Worm (Caenorhabditis elegans) whole organism, L2 larva: ENCODE results near the gene smc-6.

Experiments
- C34F6.9 ChIP-seq: fragments of 150-350 bp; optimal IDR thresholded peaks from 2 replicates; lab custom pipeline; 2014; ENCODE audit warnings: missing biosample characterization, missing genetic modification characterization
- Y55F3AM.14 ChIP-seq: fragments of 200-800 bp; sonication (Bioruptor generic); optimal IDR thresholded peaks from 2 replicates; lab custom pipeline; 2018; ENCODE audit warnings: mild to moderate bottlenecking, missing genetic modification characterization, missing compliant biosample characterization
- ZK546.5 ChIP-seq: sonication (generic microtip); optimal IDR thresholded peaks from 2 replicates; lab custom pipeline; 2017; ENCODE audit warnings: missing biosample characterization, missing genetic modification characterization
- blmp-1 ChIP-seq: sonication (generic microtip); optimal IDR thresholded peaks from 2 replicates; lab custom pipeline; 2017; ENCODE audit warnings: missing genetic modification characterization, mild to moderate bottlenecking, missing compliant biosample characterization, antibody characterized with exemption, moderate library complexity; ENCODE audit not compliant: insufficient read depth
- ceh-16 ChIP-seq: fragments of 150-350 bp; optimal IDR thresholded peaks from 2 replicates; lab custom pipeline; 2014; ENCODE audit warnings: missing biosample characterization, missing genetic modification characterization
- ceh-82 ChIP-seq: fragments of 150-350 bp; optimal IDR thresholded peaks from 2 replicates; lab custom pipeline; 2014; ENCODE audit warnings: missing biosample characterization, missing genetic modification characterization
- crh-2 ChIP-seq: sonication (generic microtip); optimal IDR thresholded peaks from 2 replicates; lab custom pipeline; 2017; ENCODE audit warnings: missing biosample characterization, missing genetic modification characterization
- egl-27 ChIP-seq: sonication (generic microtip); optimal IDR thresholded peaks from 3 replicates; lab custom pipeline; 2017; ENCODE audit warnings: missing biosample characterization, missing genetic modification reagents, missing genetic modification characterization
- elt-1 ChIP-seq: fragments of 150-350 bp; optimal IDR thresholded peaks from 2 replicates; lab custom pipeline; 2014; ENCODE audit warnings: missing biosample characterization, missing genetic modification characterization
- elt-3 ChIP-seq: sonication (generic microtip); optimal IDR thresholded peaks from 2 replicates; lab custom pipeline; 2017; ENCODE audit warnings: missing biosample characterization, missing genetic modification characterization
- fos-1 ChIP-seq: fragments of 150-350 bp; optimal IDR thresholded peaks from 2 replicates; lab custom pipeline; 2014; ENCODE audit warnings: missing biosample characterization, missing genetic modification characterization
- gmeb-1 ChIP-seq: fragments of 150-350 bp; optimal IDR thresholded peaks from 2 replicates; lab custom pipeline; 2014; ENCODE audit warnings: missing biosample characterization, missing genetic modification characterization
- lin-13 ChIP-seq: fragments of 150-350 bp; optimal IDR thresholded peaks from 2 replicates; lab custom pipeline; 2014; ENCODE audit warnings: missing biosample characterization, missing genetic modification reagents, missing genetic modification characterization
- lin-39 ChIP-seq: fragments of 150-350 bp; optimal IDR thresholded peaks from 2 replicates; lab custom pipeline; 2014; ENCODE audit warnings: missing biosample characterization, missing genetic modification reagents, missing genetic modification characterization
- mab-5 ChIP-seq: fragments of 150-350 bp; optimal IDR thresholded peaks from 2 replicates; lab custom pipeline; 2014; ENCODE audit warnings: missing biosample characterization, missing genetic modification characterization
- mbf-1 ChIP-seq: sonication (generic microtip); optimal IDR thresholded peaks from 2 replicates; lab custom pipeline; 2017; ENCODE audit warnings: missing biosample characterization, missing genetic modification characterization
- nhr-10 ChIP-seq: sonication (generic microtip); optimal IDR thresholded peaks from 2 replicates; lab custom pipeline; 2017; ENCODE audit warnings: missing biosample characterization, missing genetic modification characterization
- nhr-12 ChIP-seq: fragments of 150-350 bp; optimal IDR thresholded peaks from 2 replicates; lab custom pipeline; 2014; ENCODE audit warnings: missing biosample characterization, missing genetic modification characterization
- nhr-129 ChIP-seq: fragments of 150-350 bp; optimal IDR thresholded peaks from 2 replicates; lab custom pipeline; 2014; ENCODE audit warnings: missing biosample characterization, missing genetic modification characterization
- nhr-21 ChIP-seq: fragments of 150-350 bp; optimal IDR thresholded peaks from 2 replicates; lab custom pipeline; 2014; ENCODE audit warnings: missing biosample characterization, missing genetic modification characterization
- nhr-23 ChIP-seq: fragments of 150-350 bp; optimal IDR thresholded peaks from 2 replicates; lab custom pipeline; 2014; ENCODE audit warnings: missing biosample characterization, missing genetic modification reagents, missing genetic modification characterization
- nhr-237 ChIP-seq: fragments of 150-350 bp; optimal IDR thresholded peaks from 2 replicates; lab custom pipeline; 2014; ENCODE audit warnings: missing biosample characterization, missing genetic modification characterization
- nhr-25 ChIP-seq: fragments of 150-350 bp; sonication (generic microtip); optimal IDR thresholded peaks from 3 replicates; lab custom pipeline; 2014; ENCODE audit warnings: missing biosample characterization, missing genetic modification characterization
- nhr-6 ChIP-seq: fragments of 150-350 bp; optimal IDR thresholded peaks from 2 replicates; lab custom pipeline; 2014; ENCODE audit warnings: missing biosample characterization, missing genetic modification characterization
- nhr-77 ChIP-seq: fragments of 150-350 bp; optimal IDR thresholded peaks from 2 replicates; lab custom pipeline; 2014; ENCODE audit warnings: missing biosample characterization, missing genetic modification characterization
- peb-1 ChIP-seq: fragments of 150-350 bp; optimal IDR thresholded peaks from 2 replicates; lab custom pipeline; 2014; ENCODE audit warnings: missing biosample characterization, missing genetic modification characterization
- sem-4 ChIP-seq: fragments of 150-350 bp; optimal IDR thresholded peaks from 2 replicates; lab custom pipeline; 2014; ENCODE audit warnings: missing biosample characterization, missing genetic modification reagents, missing genetic modification characterization
- sma-9 ChIP-seq, 2 experiments: fragments of 150-350 bp in 1 of 2; sonication (generic microtip) in 1 of 2; optimal IDR thresholded peaks; 2 replicates each; lab custom pipeline; 2014 to 2016; ENCODE audit warnings: missing genetic modification characterization in 2 of 2, mild to moderate bottlenecking in 1 of 2, missing biosample characterization in 1 of 2, missing compliant biosample characterization in 1 of 2, missing genetic modification reagents in 1 of 2, moderate library complexity in 1 of 2
- unc-55 ChIP-seq: fragments of 150-350 bp; sonication (generic microtip); optimal IDR thresholded peaks from 3 replicates; lab custom pipeline; 2014; ENCODE audit warnings: missing biosample characterization, missing genetic modification reagents, missing genetic modification characterization
- zag-1 ChIP-seq: fragments of 150-350 bp; optimal IDR thresholded peaks from 2 replicates; lab custom pipeline; 2014; ENCODE audit warnings: missing biosample characterization, missing genetic modification characterization
- ztf-4 ChIP-seq: fragments of 150-350 bp; optimal IDR thresholded peaks from 2 replicates; lab custom pipeline; 2014; ENCODE audit warnings: missing biosample characterization, missing genetic modification characterization

Gene smc-6

DNA sequence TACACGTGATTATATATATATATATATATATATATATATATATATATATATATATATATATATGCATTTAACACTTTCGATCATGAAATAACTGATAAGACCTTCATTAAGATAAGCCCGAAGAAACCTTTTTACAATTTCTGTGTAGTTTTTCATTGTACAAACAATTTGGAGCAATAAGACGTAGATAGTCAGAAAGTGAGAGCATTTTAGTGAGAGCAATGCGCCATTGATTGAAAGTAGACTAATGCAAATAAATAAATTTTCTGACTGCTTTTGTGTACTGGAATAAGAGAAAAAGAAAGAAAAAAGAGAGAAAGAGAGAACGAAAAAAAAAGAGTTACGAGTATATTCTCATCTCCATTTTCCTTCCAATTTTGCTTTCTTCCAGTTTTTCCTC, 26.1 kb downstream of the smc-6 start:
- TF ChIP-seq nhr-6 (tag; lab: Kevin White, UChicago): no peak
- no peak for TF ChIP-seq mbf-1 (tag; lab: Kevin White, UChicago)
- peak; percentile 12 for TF ChIP-seq sma-9 (GFP tag; optimal IDR thresholded peaks at IDR 0.05; lab: Kevin White, UChicago)
- no peak for TF ChIP-seq sma-9 (tag; optimal IDR thresholded peaks at IDR 0.05; lab: Kevin White, UChicago)
- no peak for TF ChIP-seq gmeb-1
- TF ChIP-seq nhr-77 (tag; lab: Kevin White, UChicago): no peak
- peak; percentile 3 for TF ChIP-seq crh-2
- no peak for TF ChIP-seq nhr-12
- TF ChIP-seq nhr-237 (tag; lab: Kevin White, UChicago): no peak
- peak; percentile 68 for TF ChIP-seq unc-55 (GFP tag; lab: Kevin White, UChicago)
- TF ChIP-seq zag-1 (tag; lab: Kevin White, UChicago): no peak
- TF ChIP-seq elt-1 (tag; lab: Kevin White, UChicago): no peak
- TF ChIP-seq fos-1 (tag; lab: Kevin White, UChicago): peak; percentile 63
- TF ChIP-seq blmp-1 (tag; lab: Kevin White, UChicago): no peak
- TF ChIP-seq sem-4 (tag; lab: Kevin White, UChicago): no peak
- TF ChIP-seq C34F6.9 (tag; lab: Kevin White, UChicago): no peak
- no peak for TF ChIP-seq ceh-82 (tag; lab: Kevin White, UChicago)
- TF ChIP-seq peb-1 (tag; lab: Kevin White, UChicago): no peak
- TF ChIP-seq ZK546.5: no peak
- no peak for TF ChIP-seq mab-5 (tag; lab: Kevin White, UChicago)

DNA sequence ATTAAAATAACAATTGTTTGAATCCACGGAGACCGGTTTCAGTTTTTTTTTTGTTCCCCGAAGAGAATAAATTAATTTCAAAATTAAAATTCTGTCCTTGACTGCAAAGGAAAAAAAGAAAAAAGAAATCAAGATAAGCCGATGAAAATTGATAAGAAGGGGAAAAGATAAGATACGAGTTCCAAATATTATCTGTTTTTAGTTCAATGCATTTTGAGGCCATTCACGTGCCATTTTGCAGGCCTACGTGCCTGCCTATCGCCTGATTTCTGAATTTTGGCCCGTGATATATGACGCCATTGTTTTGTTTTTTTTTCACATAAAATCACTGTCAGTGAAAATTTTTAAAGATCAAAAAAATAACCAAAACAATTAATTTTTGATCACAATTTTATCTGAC, 32.9 kb downstream of the smc-6 start:
- TF ChIP-seq nhr-6 (tag; lab: Kevin White, UChicago): no peak
- TF ChIP-seq crh-2: peak; percentile 46
- peak; percentile 25 for TF ChIP-seq gmeb-1
- peak; percentile 57 for TF ChIP-seq sma-9 (GFP tag; optimal IDR thresholded peaks at IDR 0.05; lab: Kevin White, UChicago)
- TF ChIP-seq sma-9 (tag; optimal IDR thresholded peaks at IDR 0.05; lab: Kevin White, UChicago): no peak
- TF ChIP-seq Y55F3AM.14 (GFP tag; lab: Kevin White, UChicago): no peak
- peak; percentile 71 for TF ChIP-seq fos-1 (tag; lab: Kevin White, UChicago)

DNA sequence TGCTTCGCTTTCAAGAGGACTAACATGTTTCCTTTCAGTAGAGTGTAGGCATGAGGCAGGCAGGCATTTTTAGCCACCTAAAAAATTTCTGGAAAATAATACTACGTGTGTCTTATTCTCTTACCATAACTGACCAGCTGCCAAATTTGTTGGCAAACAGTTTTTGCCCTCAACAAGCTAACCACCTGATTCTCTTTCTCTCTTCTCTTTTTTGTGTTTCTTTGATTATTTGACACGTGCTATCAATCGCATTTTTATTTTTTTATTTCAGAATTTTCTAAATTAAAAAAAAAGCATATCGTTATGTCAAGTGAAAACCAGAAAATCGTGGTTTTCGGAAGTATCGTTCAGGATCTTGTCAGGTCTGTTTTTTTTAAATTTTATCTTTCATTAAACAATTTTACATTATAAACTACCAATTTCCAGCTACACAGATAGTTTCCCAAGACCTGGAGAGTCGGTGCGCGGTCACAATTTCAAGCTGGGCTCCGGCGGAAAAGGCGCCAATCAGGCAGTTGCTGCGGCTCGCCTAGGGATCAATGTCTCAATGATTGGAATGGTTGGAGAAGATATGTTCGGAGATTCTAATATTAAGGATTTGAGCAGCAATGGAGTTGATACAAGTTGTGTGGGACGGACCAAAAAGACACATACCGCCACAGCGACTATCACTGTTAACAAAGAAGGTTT, 33.7 kb downstream of the smc-6 start, which contains the start of gene F07A11.5:
Gene F07A11.5 (plus strand): TSS at position 267 of the 690 bp plus-strand sequence.
- no peak for TF ChIP-seq gmeb-1
- TF ChIP-seq peb-1 (tag; lab: Kevin White, UChicago): no peak
- TF ChIP-seq lin-39 (tag; lab: Kevin White, UChicago): no peak

DNA sequence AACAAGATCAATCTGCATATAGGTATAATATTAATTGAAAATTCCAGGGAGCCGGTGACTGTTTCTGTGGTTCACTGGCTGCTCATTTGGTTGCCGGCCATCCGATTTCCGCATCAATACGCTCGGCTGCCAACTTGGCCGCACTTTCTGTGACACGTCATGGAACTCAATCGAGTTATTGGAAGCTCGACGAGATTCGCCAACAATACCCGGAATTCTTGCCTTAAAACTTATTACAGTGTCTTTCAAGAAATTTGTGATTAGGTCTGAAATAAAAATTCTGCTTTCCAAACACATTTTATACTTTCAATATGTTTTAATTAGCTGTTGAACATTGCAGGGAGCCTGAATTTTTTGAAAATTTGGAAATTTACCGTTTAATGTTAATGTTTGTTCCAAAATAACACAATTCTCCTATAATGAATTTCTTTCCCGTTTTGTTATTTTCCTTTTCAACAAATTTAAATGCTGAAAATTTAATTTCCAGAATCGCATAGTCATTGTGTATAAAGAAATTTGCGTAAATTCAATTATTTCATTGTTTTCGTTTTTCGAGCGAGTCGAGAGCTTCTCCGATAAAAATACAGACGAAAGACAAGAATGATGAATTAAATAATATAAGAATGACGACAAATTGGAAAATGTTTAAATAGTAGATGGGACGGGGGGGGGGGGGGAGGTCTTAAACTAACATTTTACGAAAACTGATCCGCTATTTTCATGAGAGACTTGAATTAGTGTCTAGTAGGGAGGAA, 35.8 kb downstream of the smc-6 start:
- TF ChIP-seq Y55F3AM.14 (GFP tag; lab: Kevin White, UChicago): peak; percentile 32
- TF ChIP-seq lin-13 (GFP tag; lab: Kevin White, UChicago): no peak
- TF ChIP-seq fos-1 (tag; lab: Kevin White, UChicago): peak; percentile 0
- TF ChIP-seq nhr-25 (tag; lab: Kevin White, UChicago): peak; percentile 34
- peak; percentile 24 for TF ChIP-seq nhr-21 (tag; lab: Kevin White, UChicago)

DNA sequence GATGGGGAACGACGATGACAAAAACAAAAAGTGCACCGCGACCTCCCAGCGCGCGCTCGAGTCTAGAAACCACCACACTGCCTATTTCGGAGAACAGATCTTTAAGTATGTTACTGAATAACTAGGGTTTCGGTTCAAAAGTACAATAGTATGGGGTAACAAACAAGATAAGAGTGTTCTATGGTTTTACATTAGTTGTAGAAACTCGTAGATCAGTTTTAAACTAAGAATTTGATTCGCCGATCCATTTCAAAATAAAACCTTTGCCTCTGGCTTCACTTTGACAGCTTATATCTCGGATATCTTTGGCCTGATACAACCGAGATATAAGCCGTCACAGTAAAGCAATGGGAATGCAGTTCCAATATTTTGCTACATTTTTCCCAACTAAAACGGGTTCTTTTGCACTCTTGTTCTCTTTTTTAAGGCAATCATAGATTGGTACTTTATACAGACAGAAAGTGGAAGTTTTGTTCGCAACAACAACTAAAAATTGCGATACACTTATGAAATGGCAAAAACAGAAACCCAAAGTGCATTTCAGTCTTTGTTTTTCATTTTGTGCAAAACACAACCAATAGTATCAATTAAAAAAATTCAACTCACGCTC, 37.9 kb downstream of the smc-6 start:
- TF ChIP-seq mbf-1 (tag; lab: Kevin White, UChicago) (no peak), nhr-10 (no peak), elt-3 (tag; lab: Kevin White, UChicago) (no peak), nhr-21 (tag; lab: Kevin White, UChicago) (peak; percentile 5), nhr-129 (tag; lab: Kevin White, UChicago) (no peak), nhr-23 (tag; lab: Kevin White, UChicago) (no peak), sma-9 (GFP tag; optimal IDR thresholded peaks at IDR 0.05; lab: Kevin White, UChicago) (peak; percentile 27), sma-9 (tag; optimal IDR thresholded peaks at IDR 0.05; lab: Kevin White, UChicago) (no peak), ceh-16 (no peak), ztf-4 (tag; lab: Kevin White, UChicago) (no peak), egl-27 (tag; lab: Kevin White, UChicago) (no peak)
- TF ChIP-seq, all 48 proteins: peak for 2
